Worm (Caenorhabditis elegans) whole organism, dauer: ENCODE results near the gene lec-10.

Experiments
- unc-62 ChIP-seq: sonication (generic microtip); optimal IDR thresholded peaks from 2 replicates; lab custom pipeline; 2017; ENCODE audit warnings: missing biosample characterization, missing genetic modification reagents, missing genetic modification characterization

lec-10 gene

ce11 chrV:6464765-6465164, 24.2 kb downstream of the lec-10 start, which contains the start of gene unc-83:
unc-83 (plus strand) TSS chrV:6465065.
- TF ChIP-seq unc-62 (GFP tag; lab: Kevin White, UChicago) = no peak

- TF ChIP-seq unc-62 (GFP tag; lab: Kevin White, UChicago) = no peak
Observed at ce11 chrV:6464238-6464637, 24.7 kb downstream of the lec-10 start.

DNA sequence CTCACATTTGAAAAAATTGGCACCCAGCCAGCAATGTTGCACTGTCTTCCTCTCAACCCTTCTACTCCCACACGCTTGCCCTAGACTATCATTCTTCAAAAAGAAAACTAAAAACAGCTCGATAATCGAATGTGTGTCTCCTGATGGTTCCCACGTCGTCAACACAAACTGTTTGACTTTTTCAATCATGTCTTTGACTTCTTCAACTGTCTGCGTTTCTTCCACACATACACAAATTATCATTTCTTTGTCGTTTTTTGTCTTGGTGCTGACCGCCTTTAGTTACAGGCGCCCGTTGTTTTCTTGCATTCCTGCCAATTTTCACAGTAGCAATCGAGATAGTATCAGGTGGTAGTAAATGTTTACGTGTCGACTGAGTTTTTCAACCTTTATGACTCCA, 26.3 kb downstream of the lec-10 start:
- no peak for TF ChIP-seq unc-62 (GFP tag; lab: Kevin White, UChicago)

- TF ChIP-seq unc-62 (GFP tag; lab: Kevin White, UChicago) = no peak
Observed at ce11 chrV:6461250-6461649, 27.7 kb downstream of the lec-10 start.

- no peak for TF ChIP-seq unc-62 (GFP tag; lab: Kevin White, UChicago)
Observed at ce11 chrV:6458302-6458998, 30.5 kb downstream of the lec-10 start.

DNA sequence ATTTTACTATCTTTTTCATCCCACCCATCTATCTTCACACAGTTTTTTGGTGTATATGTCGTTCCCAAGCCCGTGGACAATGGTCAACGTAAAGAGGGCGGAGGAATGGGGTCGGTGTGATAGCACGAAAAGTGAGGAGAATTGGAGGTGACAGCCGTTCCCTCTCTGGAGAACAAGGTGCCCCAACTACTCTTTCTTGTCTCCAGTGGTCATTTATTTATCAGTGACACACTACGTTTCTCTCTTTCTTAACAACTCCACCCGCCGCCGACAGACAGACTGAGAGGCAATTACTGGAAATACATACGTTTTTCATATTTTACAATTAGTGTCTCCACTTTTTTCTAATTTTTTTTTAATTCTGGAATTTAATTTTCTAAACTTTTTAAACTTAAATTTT, 32.0 kb downstream of the lec-10 start:
- no peak for TF ChIP-seq unc-62 (GFP tag; lab: Kevin White, UChicago)

DNA sequence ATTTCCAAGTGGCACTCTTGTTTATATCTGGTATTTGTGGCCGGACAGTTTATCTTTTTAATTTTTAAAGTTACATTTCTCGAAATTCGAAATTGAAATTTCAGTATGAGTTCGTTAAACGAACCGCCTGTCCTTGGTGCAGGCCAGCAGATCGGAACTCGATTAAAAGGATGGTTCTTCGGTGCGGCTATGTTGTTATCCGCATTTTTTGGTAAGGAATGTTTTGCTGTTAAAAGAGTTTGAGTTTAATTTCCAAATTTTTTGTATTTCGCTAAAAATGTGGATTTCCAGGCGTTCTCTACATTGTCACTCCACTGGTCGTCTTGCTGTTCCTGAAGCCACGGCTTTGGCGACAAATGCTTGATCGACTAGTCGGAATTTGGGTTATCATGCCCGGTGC, 35.8 kb downstream of the lec-10 start, which contains the start of gene acl-9:
TSS of gene acl-9 (plus strand) at position 105 of the 400 bp plus-strand sequence.
- TF ChIP-seq unc-62 (GFP tag; lab: Kevin White, UChicago) = no peak

DNA sequence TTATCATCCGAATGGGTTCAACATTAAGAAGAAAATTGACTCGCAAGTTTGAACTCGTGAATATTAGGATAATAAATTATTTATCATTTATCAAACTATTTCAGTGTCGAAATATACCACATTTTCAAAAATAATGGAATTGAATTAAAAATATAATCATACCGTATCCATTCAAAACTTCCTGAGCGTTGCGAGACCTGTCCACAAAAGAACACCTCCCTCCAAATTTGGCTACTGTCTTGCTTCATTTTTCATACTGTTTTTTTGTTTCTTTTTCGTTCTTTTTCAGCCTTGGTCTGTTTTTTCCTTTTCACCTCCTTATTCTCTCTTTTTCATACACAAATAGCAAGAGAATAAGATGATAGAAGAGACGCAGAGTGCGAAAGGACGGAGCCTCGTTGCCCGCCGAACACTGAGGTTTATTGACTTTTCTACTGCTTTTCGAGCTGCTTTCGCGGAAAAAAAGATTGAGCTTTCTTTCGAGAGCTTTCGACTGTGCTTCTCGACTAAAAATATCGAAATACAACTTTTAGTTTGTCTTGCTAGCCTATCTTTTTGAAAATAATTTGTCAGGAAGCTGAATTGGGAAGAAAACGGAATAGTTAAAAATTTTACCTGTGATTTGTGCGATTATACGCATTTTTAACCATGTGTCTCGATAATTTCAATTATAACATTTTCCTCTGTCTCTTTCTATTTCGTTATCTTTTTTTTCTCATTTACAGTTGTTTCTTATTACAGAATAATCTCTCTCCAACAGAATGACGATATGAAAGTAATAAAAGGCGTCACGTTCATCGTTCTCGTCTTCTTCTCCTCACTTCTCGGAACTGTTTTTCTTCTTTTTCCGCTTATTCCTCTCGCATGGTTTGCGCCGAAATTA, 38.5 kb downstream of the lec-10 start, which contains the start of gene acl-8:
TSS of gene acl-8 (plus strand) at position 742 of the 883 bp plus-strand sequence.
- TF ChIP-seq unc-62 (GFP tag; lab: Kevin White, UChicago) = no peak

DNA sequence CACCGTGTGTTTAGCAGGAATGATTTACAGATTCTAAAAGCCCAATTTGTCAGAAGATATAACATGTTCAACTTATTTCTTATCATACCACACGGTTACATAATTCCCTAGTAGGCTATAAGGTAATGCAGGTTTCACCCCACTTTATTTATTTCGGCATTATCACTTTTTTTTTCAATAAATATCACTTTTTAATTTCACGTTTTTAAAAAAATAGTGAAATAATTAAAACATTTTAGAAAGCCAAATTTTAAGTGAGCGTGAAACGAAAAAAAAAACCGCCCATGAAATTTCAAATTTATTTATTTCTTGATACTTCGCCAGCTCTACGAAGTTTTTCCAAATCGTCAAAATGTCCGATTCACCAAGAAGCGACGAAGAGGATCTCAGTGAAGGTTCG, 40.6 kb downstream of the lec-10 start, which contains the start of gene fbxa-196:
TSS of gene fbxa-196 (plus strand) at position 301 of the 400 bp plus-strand sequence.
- TF ChIP-seq unc-62 (GFP tag; lab: Kevin White, UChicago) = no peak

DNA sequence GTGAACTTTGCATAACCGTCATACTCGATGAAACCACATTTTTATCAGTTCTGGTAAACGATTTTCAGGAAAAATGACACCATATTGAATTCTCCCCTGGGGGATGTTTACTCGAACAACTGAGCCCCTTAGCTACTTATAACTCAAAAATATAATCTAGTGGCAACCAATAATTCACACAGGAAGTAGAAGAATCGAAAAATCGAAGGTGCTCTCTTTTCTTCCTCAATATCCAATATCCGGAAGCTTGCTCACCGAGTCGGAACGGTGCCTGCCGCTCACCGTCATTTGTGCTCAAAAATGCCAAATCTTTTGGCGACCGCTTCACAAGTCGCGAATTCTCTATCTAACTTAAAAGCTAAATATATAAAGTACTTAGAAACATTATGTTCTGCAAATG, 46.9 kb downstream of the lec-10 start, which contains the start of gene T05H4.3:
TSS of gene T05H4.3 (plus strand) at position 301 of the 400 bp plus-strand sequence.
- no peak for TF ChIP-seq unc-62 (GFP tag; lab: Kevin White, UChicago)

DNA sequence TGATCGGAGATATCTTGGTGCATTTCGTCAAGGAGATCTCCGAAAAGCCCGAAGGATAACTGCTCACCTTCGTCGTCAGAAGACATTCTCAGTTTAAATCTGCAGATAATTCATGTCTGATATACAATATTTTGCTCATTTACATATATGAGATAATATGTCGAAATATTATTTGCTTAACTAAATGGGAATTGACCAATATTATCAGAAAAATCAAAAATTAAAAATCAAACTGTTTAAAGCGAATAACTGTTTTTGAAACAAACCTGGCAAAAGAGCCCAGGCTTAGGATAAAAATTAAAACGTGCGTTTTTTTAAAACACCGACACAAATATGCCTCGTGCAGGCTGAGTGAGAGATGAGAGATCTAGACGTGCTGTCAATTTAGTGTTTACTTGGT, 47.3 kb downstream of the lec-10 start, which contains the start of gene T05H4.15:
TSS of gene T05H4.15 (minus strand) at position 101 of the 400 bp plus-strand sequence.
- no peak for TF ChIP-seq unc-62 (GFP tag; lab: Kevin White, UChicago)

DNA sequence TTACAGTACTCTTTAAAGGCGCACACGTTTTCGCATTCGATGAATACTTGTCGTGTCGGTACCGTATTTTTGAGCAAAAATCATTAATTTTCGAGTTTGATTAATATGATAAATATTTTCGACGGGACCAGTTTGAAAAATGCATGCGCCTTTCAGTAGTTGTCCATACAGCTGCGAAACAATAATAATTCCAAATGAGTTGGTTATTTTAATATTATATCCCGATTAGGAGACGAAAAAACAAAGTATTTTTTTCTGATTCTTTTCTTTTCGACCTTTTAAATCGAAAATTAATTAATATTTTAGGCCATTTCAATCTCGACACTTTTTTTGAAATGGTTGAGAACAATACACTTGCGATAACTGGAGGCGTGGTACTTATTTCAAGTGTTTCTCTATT, 50.3 kb downstream of the lec-10 start, which contains the start of gene T05H4.4:
TSS of gene T05H4.4 (plus strand) at position 301 of the 400 bp plus-strand sequence.
- TF ChIP-seq unc-62 (GFP tag; lab: Kevin White, UChicago) = no peak
